Fruit fly (Drosophila melanogaster) whole organism, pupa: Measurements from ENCODE around the gene CG13912.

Experiments used
- CG10348 ChIP-seq: fragments of 200-800 bp; sonication (Bioruptor generic); IDR thresholded peaks from 2 replicates; pipeline ENCODE4 v1.3.6; 2022; ENCODE audit warnings: missing biosample characterization, missing genetic modification characterization
- CG15710 ChIP-seq: fragments of 200-800 bp; sonication (Bioruptor generic); optimal IDR thresholded peaks from 2 replicates; lab custom pipeline; 2018; ENCODE audit warnings: missing biosample characterization, mild to moderate bottlenecking, missing genetic modification characterization, moderate library complexity
- CG17806 ChIP-seq: fragments of 200-800 bp; sonication (Bioruptor generic); optimal IDR thresholded peaks from 2 replicates; lab custom pipeline; 2018; ENCODE audit warnings: missing biosample characterization, mild to moderate bottlenecking, missing genetic modification characterization, moderate library complexity
- CG34367 ChIP-seq: fragments of 200-800 bp; sonication (Bioruptor generic); optimal IDR thresholded peaks from 2 replicates; lab custom pipeline; 2018; ENCODE audit warnings: missing biosample characterization, mild to moderate bottlenecking, missing genetic modification characterization
- Pif1A ChIP-seq: fragments of 200-800 bp; sonication (Bioruptor generic); optimal IDR thresholded peaks from 3 replicates; lab custom pipeline; 2016; ENCODE audit warnings: missing biosample characterization, missing genetic modification characterization
- Pif1B ChIP-seq: fragments of 200-800 bp; sonication (Bioruptor generic); optimal IDR thresholded peaks from 3 replicates; lab custom pipeline; 2016; ENCODE audit warnings: missing biosample characterization, missing genetic modification characterization

dm6 chr3L:1151691-1152090 is 37.7 kb upstream of the CG13912 start:
- TF ChIP-seq CG15710 (tag; lab: Kevin White, UChicago) (no peak), CG10348 (GFP tag; lab: Robert Waterston, UW) (no peak), CG34367 (tag; lab: Kevin White, UChicago) (no peak), CG17806 (tag; lab: Kevin White, UChicago) (no peak), Pif1B (GFP tag; lab: Kevin White, UChicago) (no peak), Pif1A (GFP tag; lab: Kevin White, UChicago) (no peak)
